Worm (Caenorhabditis elegans) whole organism, midembryonic: Measurements from ENCODE around the gene clc-24.

Source experiments
- tab-1 ChIP-seq: fragments of 200-800 bp; sonication (Bioruptor generic); IDR thresholded peaks from 2 replicates; pipeline ENCODE4 v1.3.6; 2022; ENCODE audit warnings: missing genetic modification characterization, missing compliant biosample characterization
- ztf-23 ChIP-seq: fragments of 200-800 bp; sonication (Bioruptor generic); IDR thresholded peaks from 2 replicates; pipeline ENCODE4 v1.3.6; 2022; ENCODE audit warnings: missing genetic modification reagents, missing genetic modification characterization, missing compliant biosample characterization

ce11 chrIII:1016080-1016479 lies 6.2 kb downstream of the clc-24 start, which contains the start of gene Y34F4.3:
- TF ChIP-seq tab-1 (GFP tag; lab: Robert Waterston, UW) (no peak), ztf-23 (no peak)
